Worm (Caenorhabditis elegans): Measurements from ENCODE around the gene srz-13.
A peak's percentile ranks its signal among the peaks of the same experiment; 100 is the strongest.

Gene srz-13

DNA sequence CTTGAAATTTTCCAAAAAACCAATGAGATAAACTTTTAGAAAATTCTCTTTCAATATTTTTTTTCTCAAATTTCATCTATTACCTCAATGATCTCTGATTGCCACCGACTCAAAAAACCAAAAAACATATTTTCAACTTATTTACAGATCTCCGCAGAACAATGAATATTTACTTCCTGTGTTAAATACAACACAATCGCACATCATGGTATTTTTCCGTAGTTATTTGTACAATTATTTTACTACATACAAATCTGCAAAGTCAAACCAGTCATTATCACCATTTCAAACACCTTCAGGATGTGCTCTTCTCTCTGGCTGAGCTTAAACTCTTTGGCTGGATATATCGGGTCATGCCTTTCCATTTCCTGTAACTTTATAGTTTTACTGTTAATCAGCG lies 16.3 kb upstream of the srz-13 start, which contains the start of gene str-108:
str-108 (plus strand) TSS at position 301 of the 400 bp plus-strand sequence.
- no peak for TF ChIP-seq swsn-7 (tag; optimal IDR thresholded peaks at IDR 0.05)
- TF ChIP-seq snu-23 (GFP tag; optimal IDR thresholded peaks at IDR 0.05): no peak
- TF ChIP-seq lir-3 (tag; optimal IDR thresholded peaks at IDR 0.05; ENCODE audit: poor library complexity): no peak
- TF ChIP-seq pax-3 (tag; optimal IDR thresholded peaks at IDR 0.05): no peak
- no peak for TF ChIP-seq egl-13 (tag; optimal IDR thresholded peaks at IDR 0.05)
- no peak for TF ChIP-seq zip-4 (GFP tag; optimal IDR thresholded peaks at IDR 0.05)
- no peak for TF ChIP-seq efl-3 (GFP tag; optimal IDR thresholded peaks at IDR 0.05)
- no peak for TF ChIP-seq nhr-20 (tag; optimal IDR thresholded peaks at IDR 0.05)
- no peak for TF ChIP-seq egl-27 (tag; optimal IDR thresholded peaks at IDR 0.05)

DNA sequence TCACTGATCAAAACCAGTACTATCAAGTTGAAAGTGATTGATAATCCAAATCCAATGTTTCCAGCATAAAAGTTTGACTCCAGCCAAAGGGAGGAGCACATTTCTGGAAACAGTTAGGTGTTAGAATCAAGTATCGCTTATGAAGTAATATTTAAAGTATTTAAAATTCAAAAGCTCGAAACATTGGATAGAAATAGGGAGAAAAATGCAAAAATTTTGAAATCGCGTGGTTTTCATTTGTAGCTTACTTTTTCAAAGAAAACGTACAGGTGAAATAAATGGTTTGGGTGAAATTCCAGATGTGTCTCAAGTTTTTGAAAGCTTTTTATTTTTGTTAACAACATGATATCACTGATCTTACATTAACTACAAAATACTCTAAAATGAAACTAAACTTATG lies 13.2 kb upstream of the srz-13 start, which contains the start of gene str-111:
str-111 (minus strand) TSS at position 101 of the 400 bp plus-strand sequence.
- TF ChIP-seq hlh-4 (tag; optimal IDR thresholded peaks at IDR 0.05): peak; percentile 65
- TF ChIP-seq mdl-1 (tag; optimal IDR thresholded peaks at IDR 0.05): no peak

DNA sequence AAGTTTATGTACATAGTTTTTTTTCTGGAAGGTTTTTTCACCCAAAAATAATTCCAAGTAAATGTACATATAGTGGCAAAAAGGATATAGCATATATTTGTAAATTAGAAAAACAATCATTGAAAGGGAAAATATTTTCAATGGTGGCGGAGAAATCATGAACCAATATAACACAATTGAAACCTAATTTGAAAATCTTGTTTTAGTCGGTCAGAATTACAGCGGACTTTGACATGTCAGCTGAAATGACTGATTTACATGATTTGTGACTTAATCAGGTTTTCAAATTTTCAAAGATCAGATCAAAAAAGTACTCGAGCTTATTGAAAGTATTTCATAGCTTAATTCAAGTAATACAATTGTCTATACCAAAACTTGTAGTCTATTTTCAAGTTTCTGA lies 10.5 kb upstream of the srz-13 start, which contains the start of gene K05D4.9:
K05D4.9 (minus strand) TSS at position 101 of the 400 bp plus-strand sequence.
- TF ChIP-seq aly-2 (tag; optimal IDR thresholded peaks at IDR 0.05) (no peak), fkh-8 (tag; optimal IDR thresholded peaks at IDR 0.05) (peak; percentile 18)

DNA sequence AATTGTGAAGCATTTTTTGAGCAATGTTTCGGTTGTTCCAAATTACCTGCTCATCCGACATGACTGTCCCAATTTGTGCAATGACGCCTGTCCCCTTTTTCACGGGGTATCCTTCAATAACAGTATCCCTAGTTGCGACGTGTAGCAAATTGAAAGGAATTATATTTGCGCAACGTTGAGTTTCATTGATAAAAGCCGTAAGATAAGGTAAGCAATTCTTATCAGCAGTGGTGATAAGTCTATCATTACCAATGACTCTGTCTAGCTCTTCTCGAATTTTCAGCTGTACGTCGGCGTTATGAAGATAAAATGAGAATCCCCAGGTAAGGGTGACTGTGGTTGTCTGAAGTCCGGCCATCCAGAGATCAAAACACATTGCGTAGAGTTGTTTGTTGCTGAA lies 8.1 kb upstream of the srz-13 start:
- peak; percentile 16 for TF ChIP-seq pqm-1 (tag; optimal IDR thresholded peaks at IDR 0.05)
- TF ChIP-seq irx-1 (tag; optimal IDR thresholded peaks at IDR 0.05): no peak
- no peak for TF ChIP-seq nhr-28 (tag; optimal IDR thresholded peaks at IDR 0.05)
- TF ChIP-seq lin-35 (GFP tag; optimal IDR thresholded peaks at IDR 0.05): no peak
- no peak for TF ChIP-seq ceh-88 (GFP tag; IDR thresholded peaks at IDR 0.05)
- peak; percentile 57 for TF ChIP-seq elt-2 (tag; optimal IDR thresholded peaks at IDR 0.05)
- no peak for TF ChIP-seq snu-23 (GFP tag; optimal IDR thresholded peaks at IDR 0.05)
- no peak for TF ChIP-seq efl-3 (GFP tag; optimal IDR thresholded peaks at IDR 0.05)
- no peak for TF ChIP-seq fkh-10 (GFP tag; optimal IDR thresholded peaks at IDR 0.05)
- TF ChIP-seq C34B4.2 (tag; optimal IDR thresholded peaks at IDR 0.05): no peak
- TF ChIP-seq hlh-4 (tag; optimal IDR thresholded peaks at IDR 0.05): no peak
- TF ChIP-seq alr-1 (tag; optimal IDR thresholded peaks at IDR 0.05; ENCODE audit: borderline replicate concordance): no peak
- TF ChIP-seq nhr-85 (tag): peak; percentile 14
- TF ChIP-seq dsc-1 (tag; optimal IDR thresholded peaks at IDR 0.05): no peak
- TF ChIP-seq fkh-8 (tag; optimal IDR thresholded peaks at IDR 0.05): no peak
- no peak for TF ChIP-seq nhr-71 (tag; optimal IDR thresholded peaks at IDR 0.05)
- TF ChIP-seq dpl-1 (GFP tag; optimal IDR thresholded peaks at IDR 0.05): no peak
- no peak for TF ChIP-seq aly-2 (tag; optimal IDR thresholded peaks at IDR 0.05)
- TF ChIP-seq nhr-19 (GFP tag; conservative IDR thresholded peaks at IDR 0.05): no peak
- TF ChIP-seq lir-3 (tag; optimal IDR thresholded peaks at IDR 0.05; ENCODE audit: poor library complexity): no peak
- no peak for TF ChIP-seq pag-3 (tag; optimal IDR thresholded peaks at IDR 0.05; ENCODE audit: borderline replicate concordance, insufficient read depth)
- TF ChIP-seq efl-1 (optimal IDR thresholded peaks at IDR 0.05): no peak
- no peak for TF ChIP-seq efl-1 (GFP tag; optimal IDR thresholded peaks at IDR 0.05 in 1 of 2)
- no peak for TF ChIP-seq unc-62 (GFP tag; optimal IDR thresholded peaks at IDR 0.05)
- no peak for TF ChIP-seq sox-4 (tag; optimal IDR thresholded peaks at IDR 0.05)
- TF ChIP-seq ceh-90 (tag; optimal IDR thresholded peaks at IDR 0.05): no peak

DNA sequence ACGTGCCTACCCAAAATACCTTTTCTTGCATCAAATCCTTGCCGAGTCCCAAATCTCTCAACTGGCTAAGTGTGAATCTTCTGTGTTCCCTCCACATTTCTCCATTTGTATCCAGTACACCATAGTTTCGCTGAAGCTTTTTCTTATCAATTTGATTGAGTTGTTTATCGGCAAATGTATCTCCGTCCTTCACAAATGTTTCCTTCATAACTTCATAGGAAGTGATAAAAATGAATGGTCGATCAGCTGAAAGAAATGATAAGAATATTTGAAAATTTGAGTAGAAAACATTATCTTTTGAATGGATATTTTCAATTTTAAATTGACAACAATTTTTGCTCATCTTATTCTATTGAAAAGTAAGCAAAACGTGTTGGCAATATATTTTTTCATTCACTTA lies 7.0 kb upstream of the srz-13 start:
- TF ChIP-seq aly-2 (tag; optimal IDR thresholded peaks at IDR 0.05) (no peak), pqm-1 (tag; optimal IDR thresholded peaks at IDR 0.05) (peak; percentile 74), elt-2 (tag; optimal IDR thresholded peaks at IDR 0.05) (peak; percentile 79)

All from whole organism, L1 larva.